Fruit fly (Drosophila melanogaster) whole organism, embryonic: ENCODE data around the gene Sidpn.
A peak's percentile ranks its signal among the peaks of the same experiment; 100 is the strongest.

Source experiments
- Aef1 ChIP-seq: fragments of 200-800 bp; sonication (Bioruptor generic); IDR thresholded peaks from 3 replicates; pipeline ENCODE4 v1.3.6; 2022; ENCODE audit warnings: missing biosample characterization, missing genetic modification characterization
- Awh ChIP-seq: fragments of 200-800 bp; sonication (Bioruptor generic); IDR thresholded peaks from 2 replicates; pipeline ENCODE4, ENCODE4 v1.3.6; 2022; ENCODE audit warnings: missing biosample characterization, missing genetic modification characterization
- B-H1 ChIP-seq: fragments of 200-800 bp; sonication (Bioruptor generic); IDR thresholded peaks from 3 replicates; pipeline ENCODE4 v1.3.6; 2022; ENCODE audit warnings: missing biosample characterization, missing genetic modification characterization
- Bdp1 ChIP-seq: fragments of 200-800 bp; sonication (Bioruptor generic); optimal IDR thresholded peaks from 3 replicates; lab custom pipeline; 2016; ENCODE audit warnings: missing biosample characterization, missing genetic modification characterization
- CG10654 ChIP-seq: fragments of 200-800 bp; sonication (Bioruptor generic); optimal IDR thresholded peaks from 2 replicates; lab custom pipeline; 2016; ENCODE audit warnings: missing biosample characterization, missing genetic modification characterization
- CG12071 ChIP-seq: fragments of 200-800 bp; sonication (Bioruptor generic); optimal IDR thresholded peaks from 3 replicates; lab custom pipeline; 2018; ENCODE audit warnings: missing biosample characterization, mild to moderate bottlenecking, missing genetic modification characterization
- CG1233 ChIP-seq: fragments of 200-800 bp; sonication (Bioruptor generic); optimal IDR thresholded peaks from 4 replicates; lab custom pipeline; 2018; ENCODE audit warnings: missing biosample characterization, mild to moderate bottlenecking, missing genetic modification characterization
- CG13624 ChIP-seq: fragments of 200-800 bp; sonication (Bioruptor generic); optimal IDR thresholded peaks from 2 replicates; lab custom pipeline; 2016; ENCODE audit warnings: missing biosample characterization, missing genetic modification characterization
- CG17568 ChIP-seq: fragments of 200-800 bp; sonication (Bioruptor generic); optimal IDR thresholded peaks from 2 replicates; lab custom pipeline; 2018; ENCODE audit warnings: missing biosample characterization, mild to moderate bottlenecking, missing genetic modification characterization, moderate library complexity
- CG18599 ChIP-seq: fragments of 200-800 bp; sonication (Bioruptor generic); optimal IDR thresholded peaks from 3 replicates; lab custom pipeline; 2017; ENCODE audit warnings: missing biosample characterization, missing genetic modification characterization, mild to moderate bottlenecking, moderate library complexity, missing genetic modification reagents
- CG18619 ChIP-seq: fragments of 200-800 bp; sonication (Bioruptor generic); optimal IDR thresholded peaks from 3 replicates; lab custom pipeline; 2017; ENCODE audit warnings: missing biosample characterization, mild to moderate bottlenecking, missing genetic modification characterization
- CG2116 ChIP-seq: fragments of 200-800 bp; sonication (Bioruptor generic); optimal IDR thresholded peaks from 3 replicates; lab custom pipeline; 2018; ENCODE audit warnings: missing biosample characterization, mild to moderate bottlenecking, missing genetic modification characterization
- CG31224 ChIP-seq: fragments of 200-800 bp; sonication (Bioruptor generic); IDR thresholded peaks from 2 replicates; pipeline ENCODE4 v1.3.6; 2022; ENCODE audit warnings: missing biosample characterization, missing genetic modification characterization
- CG31441 ChIP-seq: fragments of 200-800 bp; sonication (Bioruptor generic); IDR thresholded peaks from 2 replicates; pipeline ENCODE4 v1.3.6; 2022; ENCODE audit warnings: missing biosample characterization, missing genetic modification characterization
- CG42726 ChIP-seq: fragments of 200-800 bp; sonication (Bioruptor generic); IDR thresholded peaks from 2 replicates; pipeline ENCODE4 v1.3.6; 2022; ENCODE audit warnings: missing biosample characterization, missing genetic modification characterization; ENCODE audit not compliant: partially characterized antibody
- CG4854 ChIP-seq: fragments of 200-800 bp; sonication (Bioruptor generic); optimal IDR thresholded peaks from 2 replicates; lab custom pipeline; 2016; ENCODE audit warnings: missing biosample characterization, missing genetic modification characterization, inconsistent platforms
- CG6683 ChIP-seq: fragments of 200-800 bp; sonication (Bioruptor generic); optimal IDR thresholded peaks from 2 replicates; lab custom pipeline; 2017; ENCODE audit warnings: missing biosample characterization, mild to moderate bottlenecking, missing genetic modification characterization, missing genetic modification reagents
- CG6791 ChIP-seq: fragments of 200-800 bp; sonication (Bioruptor generic); IDR thresholded peaks from 3 replicates; pipeline ENCODE4 v1.3.6; 2022; ENCODE audit warnings: missing biosample characterization, missing genetic modification characterization; ENCODE audit not compliant: partially characterized antibody
- CG7372 ChIP-seq: fragments of 200-800 bp; sonication (Bioruptor generic); IDR thresholded peaks from 2 replicates; pipeline ENCODE4 v1.3.6; 2022; ENCODE audit warnings: missing biosample characterization, missing genetic modification characterization
- CG7745 ChIP-seq: fragments of 200-800 bp; sonication (Bioruptor generic); optimal IDR thresholded peaks from 2 replicates; lab custom pipeline; 2018; ENCODE audit warnings: missing biosample characterization, mild to moderate bottlenecking, missing genetic modification characterization, moderate library complexity
- CG8388 ChIP-seq: fragments of 200-800 bp; sonication (Bioruptor generic); optimal IDR thresholded peaks from 2 replicates; lab custom pipeline; 2019; ENCODE audit warnings: missing biosample characterization, mild to moderate bottlenecking, missing genetic modification characterization, moderate library complexity
- CG8944 ChIP-seq: fragments of 200-800 bp; sonication (Bioruptor generic); optimal IDR thresholded peaks from 3 replicates; lab custom pipeline; 2016; ENCODE audit warnings: missing biosample characterization, missing genetic modification characterization
- CG9437 ChIP-seq: fragments of 200-800 bp; sonication (Bioruptor generic); optimal IDR thresholded peaks from 2 replicates; lab custom pipeline; 2018; ENCODE audit warnings: missing biosample characterization, mild to moderate bottlenecking, missing genetic modification characterization
- CTCF ChIP-seq: fragments of 200-800 bp; sonication (Bioruptor generic); optimal IDR thresholded peaks from 2 replicates; lab custom pipeline; 2017; ENCODE audit warnings: missing biosample characterization, mild to moderate bottlenecking, missing genetic modification characterization, moderate library complexity
- CkIIα-i1 ChIP-seq: fragments of 200-800 bp; sonication (Bioruptor generic); IDR thresholded peaks from 2 replicates; pipeline ENCODE4 v1.3.6; 2022; ENCODE audit warnings: missing biosample characterization, missing genetic modification characterization
- Drgx ChIP-seq: fragments of 200-800 bp; sonication (Bioruptor generic); IDR thresholded peaks from 2 replicates; pipeline ENCODE4 v1.3.6; 2022; ENCODE audit warnings: missing biosample characterization, missing genetic modification characterization
- Fer3 ChIP-seq: fragments of 200-800 bp; sonication (Bioruptor generic); optimal IDR thresholded peaks from 2 replicates; lab custom pipeline; 2018; ENCODE audit warnings: missing biosample characterization, mild to moderate bottlenecking, missing genetic modification characterization, moderate library complexity
- Nf-YB ChIP-seq: fragments of 200-800 bp; sonication (Bioruptor generic); optimal IDR thresholded peaks from 3 replicates; lab custom pipeline; 2019; ENCODE audit warnings: missing biosample characterization, mild to moderate bottlenecking, missing genetic modification characterization, moderate library complexity
- ap ChIP-seq: fragments of 200-800 bp; sonication (Bioruptor generic); IDR thresholded peaks from 2 replicates; pipeline ENCODE4 v1.3.6; 2022; ENCODE audit warnings: missing biosample characterization, missing genetic modification characterization
- bigmax ChIP-seq: fragments of 200-800 bp; sonication (Bioruptor generic); optimal IDR thresholded peaks from 2 replicates; lab custom pipeline; 2018; ENCODE audit warnings: missing biosample characterization, mild to moderate bottlenecking, missing genetic modification characterization
- cad ChIP-seq: fragments of >200 bp; optimal IDR thresholded peaks from 2 replicates; lab custom pipeline; 2017; ENCODE audit warnings: missing biosample characterization, missing genetic modification characterization
- dan ChIP-seq: fragments of 200-800 bp; sonication (Bioruptor generic); IDR thresholded peaks from 2 replicates; pipeline ENCODE4 v1.3.6; 2022; ENCODE audit warnings: missing biosample characterization, missing genetic modification characterization
- ems ChIP-seq: fragments of 200-800 bp; sonication (Bioruptor generic); optimal IDR thresholded peaks from 3 replicates; lab custom pipeline; 2016; ENCODE audit warnings: missing biosample characterization, missing genetic modification characterization
- esg ChIP-seq: fragments of 200-800 bp; sonication (Bioruptor generic); conservative IDR thresholded peaks from 2 replicates; pipeline ENCODE4 v1.3.6; 2022; ENCODE audit warnings: missing biosample characterization, missing genetic modification characterization
- ewg ChIP-seq: fragments of 200-800 bp; sonication (Bioruptor generic); optimal IDR thresholded peaks from 3 replicates; lab custom pipeline; 2017; ENCODE audit warnings: mild to moderate bottlenecking, missing biosample characterization, missing genetic modification reagents, missing genetic modification characterization
- gsb ChIP-seq: fragments of 200-800 bp; sonication (Bioruptor generic); IDR thresholded peaks from 2 replicates; pipeline ENCODE4 v1.3.6; 2022; ENCODE audit warnings: missing biosample characterization, missing genetic modification characterization
- hbn ChIP-seq: fragments of 200-800 bp; sonication (Bioruptor generic); IDR thresholded peaks from 2 replicates; pipeline ENCODE4 v1.3.6; 2022; ENCODE audit warnings: missing biosample characterization, missing genetic modification characterization; ENCODE audit not compliant: partially characterized antibody
- jumu ChIP-seq: fragments of 200-800 bp; sonication (Bioruptor generic); optimal IDR thresholded peaks from 3 replicates; lab custom pipeline; 2016; ENCODE audit warnings: missing biosample characterization, missing genetic modification characterization
- nau ChIP-seq: fragments of 200-800 bp; sonication (Bioruptor generic); optimal IDR thresholded peaks from 3 replicates; lab custom pipeline; 2017; ENCODE audit warnings: missing biosample characterization, mild to moderate bottlenecking, missing genetic modification characterization, missing genetic modification reagents
- nerfin-2 ChIP-seq: fragments of 200-800 bp; sonication (Bioruptor generic); IDR thresholded peaks from 2 replicates; pipeline ENCODE4 v1.3.6; 2022; ENCODE audit warnings: missing biosample characterization, missing genetic modification characterization; ENCODE audit not compliant: partially characterized antibody
- odd ChIP-seq: fragments of 200-800 bp; sonication (Bioruptor generic); optimal IDR thresholded peaks from 2 replicates; lab custom pipeline; 2017; ENCODE audit warnings: missing biosample characterization, mild to moderate bottlenecking, missing genetic modification characterization
- prd ChIP-seq, 3 experiments: fragments of >200 bp in 2 of 3; fragments of 200-800 bp in 1 of 3; sonication (Bioruptor generic) in 1 of 3; optimal IDR thresholded peaks in 2 of 3; IDR thresholded peaks in 1 of 3; 2 replicates in 2 of 3; 3 replicates in 1 of 3; pipeline versions ENCODE4 v1.3.6 to Lab custom; 2017 to 2022; ENCODE audit warnings: missing biosample characterization in 1 of 3, missing genetic modification characterization in 1 of 3
- pum ChIP-seq: fragments of 200-800 bp; sonication (Bioruptor generic); optimal IDR thresholded peaks from 2 replicates; lab custom pipeline; 2016; ENCODE audit warnings: missing biosample characterization, missing genetic modification characterization
- pzg ChIP-seq: fragments of 200-800 bp; sonication (Bioruptor generic); optimal IDR thresholded peaks from 3 replicates; lab custom pipeline; 2018; ENCODE audit warnings: missing biosample characterization, mild to moderate bottlenecking, missing genetic modification characterization, moderate library complexity
- ro ChIP-seq: fragments of 200-800 bp; sonication (Bioruptor generic); IDR thresholded peaks from 2 replicates; pipeline ENCODE4 v1.3.6; 2022; ENCODE audit warnings: missing biosample characterization, missing genetic modification characterization
- sens-2 ChIP-seq: fragments of 200-800 bp; sonication (Bioruptor generic); IDR thresholded peaks from 2 replicates; pipeline ENCODE4 v1.3.6; 2022; ENCODE audit warnings: missing biosample characterization, missing genetic modification characterization
- seq ChIP-seq: fragments of 200-800 bp; sonication (Bioruptor generic); IDR thresholded peaks from 2 replicates; pipeline ENCODE4 v1.3.6; 2022; ENCODE audit warnings: missing biosample characterization, missing genetic modification characterization
- shn ChIP-seq: fragments of 200-800 bp; sonication (Bioruptor generic); optimal IDR thresholded peaks from 3 replicates; lab custom pipeline; 2016; ENCODE audit warnings: missing biosample characterization, missing genetic modification characterization
- slbo ChIP-seq: fragments of 200-800 bp; sonication (Bioruptor generic); IDR thresholded peaks from 2 replicates; pipeline ENCODE4 v1.3.6; 2022; ENCODE audit warnings: missing biosample characterization, missing genetic modification characterization
- sr ChIP-seq: fragments of 200-800 bp; sonication (Bioruptor generic); IDR thresholded peaks from 3 replicates; pipeline ENCODE4 v1.3.6; 2022; ENCODE audit warnings: missing biosample characterization, missing genetic modification characterization
- tx ChIP-seq: fragments of 200-800 bp; sonication (Bioruptor generic); optimal IDR thresholded peaks from 2 replicates; lab custom pipeline; 2016; ENCODE audit warnings: missing biosample characterization, missing genetic modification characterization

The Sidpn gene

dm6 chr2L:19009130-19009529 is 18.4 kb upstream of the Sidpn start, which contains the start of gene RpL30 (continued):
- TF ChIP-seq ems (peak; percentile 88), CG18599 (peak; percentile 96), CG6791 (GFP tag; lab: Robert Waterston, UW) (peak; percentile 64), Drgx (GFP tag; lab: Robert Waterston, UW) (peak; percentile 60), CG42726 (GFP tag; lab: Robert Waterston, UW) (peak; percentile 55), CG31441 (GFP tag; lab: Robert Waterston, UW) (peak; percentile 90), Fer3 (tag; lab: Kevin White, UChicago) (peak; percentile 92), CG31224 (peak; percentile 77), Awh (GFP tag; lab: Robert Waterston, UW) (peak; percentile 80), CG13624 (peak; percentile 95), CG9437 (GFP tag; lab: Kevin White, UChicago) (peak; percentile 67), pum (GFP tag; lab: Kevin White, UChicago) (peak; percentile 80), sr (peak; percentile 89), dan (GFP tag; lab: Robert Waterston, UW) (no peak), sens-2 (GFP tag; lab: Robert Waterston, UW) (peak; percentile 90), odd (GFP tag; lab: Kevin White, UChicago) (peak; percentile 96), CTCF (GFP tag; lab: Kevin White, UChicago) (peak; percentile 72), CG12071 (peak; percentile 95), CG1233 (GFP tag; lab: Kevin White, UChicago) (peak; percentile 93), ap (GFP tag; lab: Robert Waterston, UW) (peak; percentile 61; the same call in 1 of the 2 replicates), gsb (GFP tag; lab: Robert Waterston, UW) (peak; percentile 74), esg (GFP tag; lab: Robert Waterston, UW) (0 out of 2 replicates have a peak, but pooled peaks have one; percentile 39), CG8944 (peak; percentile 73), CkIIα-i1 (GFP tag; lab: Robert Waterston, UW) (0 out of 2 replicates have a peak, but pooled peaks have one; percentile 52), seq (GFP tag; lab: Robert Waterston, UW) (peak; percentile 90), Aef1 (GFP tag; lab: Robert Waterston, UW) (peak; percentile 60), slbo (peak; percentile 80), CG2116 (GFP tag; lab: Kevin White, UChicago) (peak; percentile 90), pzg (peak; percentile 100), CG6683 (GFP tag; lab: Kevin White, UChicago) (peak; percentile 92), shn (GFP tag; lab: Kevin White, UChicago) (peak; percentile 87), prd (optimal IDR thresholded peaks at IDR 0.05; lab: Kevin White, UChicago) (no peak), prd (GFP tag; IDR thresholded peaks at IDR 0.05; lab: Robert Waterston, UW) (peak; percentile 71), nau (GFP tag; lab: Kevin White, UChicago) (peak; percentile 91), CG18619 (GFP tag; lab: Kevin White, UChicago) (peak; percentile 92), cad (GFP tag; lab: Kevin White, UChicago) (no peak), CG10654 (GFP tag; lab: Kevin White, UChicago) (peak; percentile 80), CG17568 (peak; percentile 91), B-H1 (GFP tag; lab: Robert Waterston, UW) (peak; percentile 62; the same call in 1 of the 3 replicates), CG7372 (GFP tag; lab: Robert Waterston, UW) (peak; percentile 43; the same call in 1 of the 2 replicates), jumu (peak; percentile 83), tx (GFP tag; lab: Kevin White, UChicago) (peak; percentile 74), bigmax (GFP tag; lab: Kevin White, UChicago) (peak; percentile 89), Bdp1 (GFP tag; lab: Kevin White, UChicago) (peak; percentile 75), CG4854 (GFP tag; lab: Kevin White, UChicago) (peak; percentile 98), Nf-YB (GFP tag; lab: Kevin White, UChicago) (peak; percentile 80), CG7745 (tag; lab: Kevin White, UChicago) (peak; percentile 71), nerfin-2 (GFP tag; lab: Robert Waterston, UW) (no peak), ewg (GFP tag; lab: Kevin White, UChicago) (peak; percentile 84), hbn (GFP tag; lab: Robert Waterston, UW) (peak; percentile 58), ro (GFP tag; lab: Robert Waterston, UW) (peak; percentile 44; the same call in 1 of the 2 replicates), CG8388 (GFP tag; lab: Kevin White, UChicago) (peak; percentile 82)
